Fruit fly (Drosophila melanogaster): ENCODE measurements around the gene CG10418.

- TF ChIP-seq usp (GFP tag; optimal IDR thresholded peaks at IDR 0.05) (no peak), dl (GFP tag; optimal IDR thresholded peaks at IDR 0.05; ENCODE audit: insufficient read depth in 1 of 2, partially characterized antibody in 2 of 2) (no peak), lola (GFP tag; optimal IDR thresholded peaks at IDR 0.05) (no peak), Dif (GFP tag; optimal IDR thresholded peaks at IDR 0.05; ENCODE audit: partially characterized antibody) (no peak), Rel (GFP tag; optimal IDR thresholded peaks at IDR 0.05) (no peak), Rel (tag; optimal IDR thresholded peaks at IDR 0.05) (no peak)
These were observed 15.0 kb downstream of the CG10418 start, which contains the start of gene CrzR for dm6 chr3L:12351440-12351839.
